Worm (Caenorhabditis elegans) whole organism, young adult: Measurements from ENCODE around the gene zipt-3.
A peak's percentile ranks its signal among the peaks of the same experiment; 100 is the strongest.
"Not testable (repeated sequence)": the region's sequence is repeated elsewhere in the genome, so short reads cannot be mapped to it uniquely, and the experiment has no call there.

ENCODE experiments used
- B0019.2 ChIP-seq: fragments of 200-800 bp; sonication (Bioruptor generic); conservative IDR thresholded peaks from 2 replicates; pipeline ENCODE4 v1.3.6; 2022; ENCODE audit warnings: missing genetic modification reagents, missing genetic modification characterization, missing compliant biosample characterization
- F23B12.7 ChIP-seq: sonication (generic microtip); optimal IDR thresholded peaks from 2 replicates; lab custom pipeline; 2017; ENCODE audit warnings: missing genetic modification characterization, mild to moderate bottlenecking, missing compliant biosample characterization, antibody characterized with exemption, moderate library complexity; ENCODE audit not compliant: insufficient read depth
- F52B5.7 ChIP-seq: sonication (generic microtip); optimal IDR thresholded peaks from 2 replicates; lab custom pipeline; 2016; ENCODE audit warnings: mild to moderate bottlenecking, missing genetic modification characterization, missing compliant biosample characterization
- T26A5.8 ChIP-seq: sonication (generic microtip); optimal IDR thresholded peaks from 2 replicates; lab custom pipeline; 2016; ENCODE audit warnings: missing genetic modification characterization, missing compliant biosample characterization
- ZK185.1 ChIP-seq: sonication (generic microtip); optimal IDR thresholded peaks from 2 replicates; lab custom pipeline; 2016; ENCODE audit warnings: mild to moderate bottlenecking, missing genetic modification characterization, missing compliant biosample characterization; ENCODE audit not compliant: poor library complexity, severe bottlenecking
- akir-1 ChIP-seq: fragments of 200-800 bp; sonication (Bioruptor generic); optimal IDR thresholded peaks from 2 replicates; lab custom pipeline; 2018; ENCODE audit warnings: mild to moderate bottlenecking, missing genetic modification characterization, moderate library complexity, missing compliant biosample characterization
- ceh-58 ChIP-seq: fragments of 200-800 bp; sonication (Bioruptor generic); IDR thresholded peaks from 2 replicates; pipeline ENCODE4 v1.3.6; 2022; ENCODE audit warnings: missing genetic modification characterization, missing compliant biosample characterization
- chd-7 ChIP-seq: sonication (generic microtip); optimal IDR thresholded peaks from 2 replicates; lab custom pipeline; 2016; ENCODE audit warnings: mild to moderate bottlenecking, missing genetic modification characterization, moderate library complexity, missing compliant biosample characterization
- dox-1 ChIP-seq: fragments of 200-800 bp; sonication (Bioruptor generic); IDR thresholded peaks from 2 replicates; pipeline ENCODE4 v1.3.6; 2022; ENCODE audit warnings: missing genetic modification reagents, missing genetic modification characterization, missing compliant biosample characterization
- egrh-3 ChIP-seq: fragments of 200-800 bp; sonication (Bioruptor generic); IDR thresholded peaks from 2 replicates; pipeline ENCODE4 v1.3.6; 2022; ENCODE audit warnings: missing genetic modification reagents, missing genetic modification characterization, missing compliant biosample characterization
- ets-4 ChIP-seq: fragments of 200-800 bp; sonication (Bioruptor generic); optimal IDR thresholded peaks from 2 replicates; lab custom pipeline; 2018; ENCODE audit warnings: mild to moderate bottlenecking, missing genetic modification characterization, missing compliant biosample characterization
- gei-17 ChIP-seq: fragments of 200-800 bp; sonication (Bioruptor generic); optimal IDR thresholded peaks from 2 replicates; lab custom pipeline; 2018; ENCODE audit warnings: mild to moderate bottlenecking, missing genetic modification characterization, missing compliant biosample characterization
- hsf-1 ChIP-seq: fragments of 200-800 bp; sonication (Bioruptor generic); IDR thresholded peaks from 2 replicates; pipeline ENCODE4 v1.3.6; 2022; ENCODE audit warnings: missing genetic modification reagents, missing genetic modification characterization, missing compliant biosample characterization
- madf-10 ChIP-seq: sonication (generic microtip); optimal IDR thresholded peaks from 2 replicates; lab custom pipeline; 2016; ENCODE audit warnings: mild to moderate bottlenecking, missing genetic modification characterization, missing compliant biosample characterization
- madf-3 ChIP-seq: fragments of 200-800 bp; sonication (Bioruptor generic); IDR thresholded peaks from 2 replicates; pipeline ENCODE4 v1.3.6; 2022; ENCODE audit warnings: missing genetic modification reagents, missing genetic modification characterization, missing compliant biosample characterization
- madf-6 ChIP-seq: fragments of 200-800 bp; sonication (Bioruptor generic); IDR thresholded peaks from 2 replicates; pipeline ENCODE4 v1.3.6; 2022; ENCODE audit warnings: missing genetic modification reagents, missing genetic modification characterization, missing compliant biosample characterization
- mel-28 ChIP-seq: sonication (generic microtip); optimal IDR thresholded peaks from 2 replicates; lab custom pipeline; 2016; ENCODE audit warnings: borderline replicate concordance, mild to moderate bottlenecking, missing genetic modification characterization, missing compliant biosample characterization
- nhr-179 ChIP-seq: sonication (generic microtip); optimal IDR thresholded peaks from 2 replicates; lab custom pipeline; 2016; ENCODE audit warnings: mild to moderate bottlenecking, missing genetic modification characterization, missing compliant biosample characterization
- nhr-80 ChIP-seq: sonication (generic microtip); optimal IDR thresholded peaks from 2 replicates; lab custom pipeline; 2016; ENCODE audit warnings: missing genetic modification characterization, missing compliant biosample characterization
- rec-8 ChIP-seq, 2 experiments: sonication (generic microtip); optimal IDR thresholded peaks; 2 replicates each; lab custom pipeline; 2016; ENCODE audit warnings: mild to moderate bottlenecking in 2 of 2, missing genetic modification characterization in 2 of 2, missing genetic modification reagents in 2 of 2, missing genotype in 2 of 2, missing biosample characterization in 1 of 2, missing compliant biosample characterization in 1 of 2, moderate library complexity in 1 of 2
- sdz-38 ChIP-seq: sonication (generic microtip); optimal IDR thresholded peaks from 2 replicates; lab custom pipeline; 2016; ENCODE audit warnings: missing genotype, missing genetic modification characterization, missing compliant biosample characterization
- sea-2 ChIP-seq: fragments of 200-800 bp; sonication (Bioruptor generic); IDR thresholded peaks from 2 replicates; pipeline ENCODE4 v1.3.6; 2022; ENCODE audit warnings: missing genetic modification characterization, missing compliant biosample characterization
- snpc-1.3 ChIP-seq: sonication (generic microtip); optimal IDR thresholded peaks from 2 replicates; lab custom pipeline; 2017; ENCODE audit warnings: missing genetic modification characterization, mild to moderate bottlenecking, missing compliant biosample characterization, antibody characterized with exemption, moderate library complexity, missing genotype, missing genetic modification reagents; ENCODE audit not compliant: insufficient read depth
- somi-1 ChIP-seq: fragments of 200-800 bp; sonication (Bioruptor generic); optimal IDR thresholded peaks from 2 replicates; lab custom pipeline; 2018; ENCODE audit warnings: mild to moderate bottlenecking, missing genetic modification characterization, missing compliant biosample characterization
- sptf-2 ChIP-seq: fragments of 200-800 bp; sonication (Bioruptor generic); optimal IDR thresholded peaks from 2 replicates; lab custom pipeline; 2018; ENCODE audit warnings: mild to moderate bottlenecking, missing genetic modification characterization, missing compliant biosample characterization
- tbx-9 ChIP-seq: sonication (generic microtip); optimal IDR thresholded peaks from 2 replicates; lab custom pipeline; 2016; ENCODE audit warnings: borderline replicate concordance, missing genetic modification characterization, inconsistent platforms, missing compliant biosample characterization
- tlf-1 ChIP-seq: fragments of 200-800 bp; sonication (Bioruptor generic); optimal IDR thresholded peaks from 2 replicates; lab custom pipeline; 2018; ENCODE audit warnings: mild to moderate bottlenecking, missing genetic modification characterization, missing compliant biosample characterization
- unc-62 ChIP-seq: fragments of 150-350 bp; optimal IDR thresholded peaks from 2 replicates; lab custom pipeline; 2014; ENCODE audit warnings: missing biosample characterization, missing genetic modification reagents, missing genetic modification characterization
- ztf-25 ChIP-seq: fragments of 200-800 bp; sonication (Bioruptor generic); IDR thresholded peaks from 2 replicates; pipeline ENCODE4 v1.3.6; 2022; ENCODE audit warnings: missing genetic modification reagents, missing genetic modification characterization, missing compliant biosample characterization

Gene zipt-3

ce11 chrII:5747312-5747711 is 29.4 kb downstream of the zipt-3 start:
- TF ChIP-seq T26A5.8 (tag; lab: Kevin White, UChicago) (no peak), sptf-2 (no peak), nhr-80 (tag; lab: Kevin White, UChicago) (peak; percentile 47), madf-10 (tag; lab: Kevin White, UChicago) (no peak)

DNA sequence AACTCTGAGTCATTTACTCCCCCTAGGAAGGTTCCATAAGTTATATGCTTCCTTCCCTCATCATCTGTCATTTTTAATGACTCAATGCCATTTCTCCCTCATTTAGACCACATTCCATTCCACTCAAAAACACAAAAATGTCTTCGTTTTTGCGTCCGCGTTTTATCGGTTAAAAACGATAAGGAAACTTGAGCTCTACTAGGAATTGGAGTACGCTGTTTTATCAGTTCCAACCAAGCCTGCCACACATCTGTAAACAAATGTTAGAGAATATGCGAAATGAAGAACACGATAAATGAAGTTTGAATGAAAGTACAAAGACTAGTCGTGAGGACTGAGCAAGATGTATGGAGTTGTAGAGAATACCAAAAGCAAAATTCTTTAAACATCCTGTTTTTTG is 30.5 kb downstream of the zipt-3 start:
- no peak for TF ChIP-seq nhr-179 (tag; lab: Kevin White, UChicago)
- peak; percentile 31 for TF ChIP-seq ets-4 (GFP tag; lab: Kevin White, UChicago)
- no peak for TF ChIP-seq snpc-1.3 (tag; lab: Kevin White, UChicago)
- TF ChIP-seq nhr-80 (tag; lab: Kevin White, UChicago): peak; percentile 89
- TF ChIP-seq dox-1 (GFP tag; lab: Robert Waterston, UW): 0 out of 2 replicates have a peak, but pooled peaks have one; percentile 26
- no peak for TF ChIP-seq somi-1

- TF ChIP-seq nhr-80 (tag; lab: Kevin White, UChicago): peak; percentile 92
- no peak for TF ChIP-seq ztf-25 (GFP tag; lab: Robert Waterston, UW)
- 0 out of 2 replicates have a peak, but pooled peaks have one; percentile 15 for TF ChIP-seq dox-1 (GFP tag; lab: Robert Waterston, UW)
Measured at ce11 chrII:5749733-5750238, 31.9 kb downstream of the zipt-3 start, which contains the start of gene ifb-2. Gene ifb-2, plus strand, starts transcription at chrII:5750188.

DNA sequence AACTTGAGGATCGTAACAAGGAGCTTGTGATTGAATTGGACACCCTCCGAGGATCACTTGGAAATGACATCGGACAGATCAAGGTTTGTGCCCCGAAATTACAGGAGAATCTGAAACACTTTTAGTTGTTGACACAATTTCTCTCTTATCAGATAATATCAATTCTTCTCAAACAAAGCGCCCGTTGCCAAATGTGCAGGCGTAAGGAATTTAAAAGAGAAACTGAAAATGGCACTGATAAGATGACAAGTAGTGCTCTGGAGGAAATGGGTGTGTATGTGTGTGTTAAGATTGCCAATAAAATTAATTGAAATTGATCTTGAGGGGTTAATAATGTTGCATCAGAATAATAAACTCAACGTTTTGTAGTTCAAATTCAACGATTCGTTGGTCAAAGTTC is 33.4 kb downstream of the zipt-3 start:
- TF ChIP-seq sdz-38 (tag; lab: Kevin White, UChicago) (no peak), unc-62 (GFP tag; lab: Kevin White, UChicago) (no peak), ZK185.1 (tag; lab: Kevin White, UChicago) (peak; percentile 29), hsf-1 (GFP tag; lab: Robert Waterston, UW) (0 out of 2 replicates have a peak, but pooled peaks have one; percentile 37), egrh-3 (GFP tag; lab: Robert Waterston, UW) (no peak), akir-1 (GFP tag; lab: Kevin White, UChicago) (no peak), nhr-80 (tag; lab: Kevin White, UChicago) (peak; percentile 96), tlf-1 (GFP tag; lab: Kevin White, UChicago) (no peak), snpc-1.3 (tag; lab: Kevin White, UChicago) (no peak), F52B5.7 (tag; lab: Kevin White, UChicago) (no peak), tbx-9 (tag; lab: Kevin White, UChicago) (no peak), dox-1 (GFP tag; lab: Robert Waterston, UW) (peak; percentile 63), mel-28 (tag; lab: Kevin White, UChicago) (no peak), madf-6 (no peak)

DNA sequence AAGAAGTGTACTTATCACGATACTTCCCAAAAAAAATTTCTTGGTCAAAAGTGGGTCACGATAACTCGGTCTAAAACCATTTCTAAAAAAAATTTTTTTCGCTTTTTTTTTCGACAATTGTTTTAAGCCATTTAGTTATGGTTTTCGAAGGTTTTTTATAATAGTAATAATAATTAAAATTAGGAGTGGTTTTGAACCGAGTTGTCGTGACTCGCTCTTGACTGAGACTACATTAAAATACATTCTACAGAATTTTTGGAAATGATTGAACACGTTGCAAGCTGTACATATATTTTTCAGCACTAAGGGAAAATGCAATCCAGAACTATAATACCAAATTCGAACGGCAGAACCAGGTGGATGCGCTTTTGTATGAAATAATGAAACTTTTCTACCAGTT is 36.2 kb downstream of the zipt-3 start, which contains the start of gene F10C1.8:
F10C1.8 (plus strand) TSS at position 301 of the 400 bp plus-strand sequence.
- TF ChIP-seq ceh-58 (GFP tag; lab: Robert Waterston, UW) (no peak), tlf-1 (GFP tag; lab: Kevin White, UChicago) (no peak), F23B12.7 (tag; lab: Kevin White, UChicago) (no peak), gei-17 (no peak), rec-8 (tag; optimal IDR thresholded peaks at IDR 0.05; lab: Kevin White, UChicago) (no peak), B0019.2 (no peak)
- TF ChIP-seq, all 124 proteins: peak for 0

DNA sequence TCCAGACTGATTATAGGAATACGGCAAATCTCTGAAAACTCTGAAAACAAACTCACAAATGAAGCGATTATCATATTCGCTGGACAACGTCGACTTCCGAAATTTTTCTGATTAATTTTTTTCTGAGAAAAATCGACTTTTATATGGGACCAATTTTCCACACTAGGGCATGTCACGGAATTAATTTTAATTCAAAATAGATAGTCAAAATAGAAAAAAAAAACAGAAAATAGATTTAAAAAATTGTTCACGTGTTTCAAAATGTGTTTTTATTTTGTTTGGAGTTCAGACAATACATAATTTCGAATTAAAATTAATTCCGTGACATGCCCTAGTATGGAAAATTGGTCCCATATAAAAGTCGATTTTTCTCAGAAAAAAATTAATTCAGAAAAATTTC is 39.7 kb downstream of the zipt-3 start, which contains the start of the genes F10C1.3 and F10C1.23:
F10C1.3 (minus strand) TSS at position 101 of the 400 bp plus-strand sequence.
F10C1.23 (plus strand) TSS at position 385 of the 400 bp plus-strand sequence.
- not testable (repeated sequence) for TF ChIP-seq sea-2 (GFP tag; lab: Robert Waterston, UW); chd-7 (tag; lab: Kevin White, UChicago); madf-3
- TF ChIP-seq, all 124 proteins: peak for 0; not testable (repeated sequence) for 124
